Fruit fly (Drosophila melanogaster) whole organism, embryonic: Measurements from ENCODE around the gene CheA75a.

ENCODE experiments used
- YL-1 ChIP-seq: fragments of 200-800 bp; sonication (Bioruptor generic); optimal IDR thresholded peaks from 3 replicates; lab custom pipeline; 2017; ENCODE audit warnings: missing biosample characterization, mild to moderate bottlenecking, missing genetic modification characterization
- en ChIP-seq: fragments of 200-800 bp; sonication (Bioruptor generic); optimal IDR thresholded peaks from 2 replicates; lab custom pipeline; 2016; ENCODE audit warnings: missing biosample characterization, missing genetic modification characterization
- ranshi ChIP-seq: fragments of 200-800 bp; sonication (Bioruptor generic); IDR thresholded peaks from 2 replicates; pipeline ENCODE4 v1.3.6; 2022; ENCODE audit warnings: missing biosample characterization, missing genetic modification characterization
- tna ChIP-seq: fragments of 200-800 bp; sonication (Bioruptor generic); IDR thresholded peaks from 2 replicates; pipeline ENCODE4 v1.3.6; 2022; ENCODE audit warnings: missing biosample characterization, missing genetic modification characterization; ENCODE audit not compliant: partially characterized antibody

- TF ChIP-seq en (no peak), ranshi (GFP tag; lab: Robert Waterston, UW) (no peak), YL-1 (GFP tag; lab: Kevin White, UChicago) (no peak), tna (GFP tag; lab: Robert Waterston, UW) (no peak)
These were observed 6.7 kb upstream of the CheA75a start for dm6 chr3L:18244982-18245708.
